Fruit fly (Drosophila melanogaster) whole organism, embryonic: Measurements from ENCODE around the gene ci.
A peak's percentile ranks its signal among the peaks of the same experiment; 100 is the strongest.

ENCODE experiments used
- Atf3 ChIP-seq: fragments of 200-800 bp; sonication (Bioruptor generic); optimal IDR thresholded peaks from 3 replicates; lab custom pipeline; 2016; ENCODE audit warnings: missing biosample characterization, missing genetic modification characterization
- Atf6 ChIP-seq: fragments of 200-800 bp; sonication (Bioruptor generic); IDR thresholded peaks from 2 replicates; pipeline ENCODE4 v1.3.6; 2022; ENCODE audit warnings: missing biosample characterization, missing genetic modification characterization
- CG10321 ChIP-seq: fragments of 200-800 bp; sonication (Bioruptor generic); IDR thresholded peaks from 2 replicates; pipeline ENCODE4 v1.3.6; 2022; ENCODE audit warnings: missing biosample characterization, missing genetic modification characterization
- CG10979 ChIP-seq: fragments of 200-800 bp; sonication (Bioruptor generic); optimal IDR thresholded peaks from 2 replicates; lab custom pipeline; 2018; ENCODE audit warnings: missing biosample characterization, mild to moderate bottlenecking, missing genetic modification characterization, moderate library complexity
- CG11085 ChIP-seq: fragments of 200-800 bp; sonication (Bioruptor generic); IDR thresholded peaks from 2 replicates; pipeline ENCODE4 v1.3.6; 2022; ENCODE audit warnings: missing biosample characterization, missing genetic modification characterization
- CG11723 ChIP-seq: fragments of 200-800 bp; sonication (Bioruptor generic); optimal IDR thresholded peaks from 2 replicates; lab custom pipeline; 2017; ENCODE audit warnings: missing biosample characterization, mild to moderate bottlenecking, missing genetic modification characterization
- CG13424 ChIP-seq: fragments of 200-800 bp; sonication (Bioruptor generic); optimal IDR thresholded peaks from 2 replicates; lab custom pipeline; 2019; ENCODE audit warnings: missing biosample characterization, mild to moderate bottlenecking, missing genetic modification characterization, moderate library complexity
- CG13775 ChIP-seq: fragments of 200-800 bp; sonication (Bioruptor generic); optimal IDR thresholded peaks from 3 replicates; lab custom pipeline; 2017; ENCODE audit warnings: missing biosample characterization, mild to moderate bottlenecking, missing genetic modification characterization
- CG14441 ChIP-seq: fragments of 200-800 bp; sonication (Bioruptor generic); IDR thresholded peaks from 2 replicates; pipeline ENCODE4 v1.3.6; 2022; ENCODE audit warnings: missing biosample characterization, missing genetic modification characterization
- CG15696 ChIP-seq: fragments of 200-800 bp; sonication (Bioruptor generic); optimal IDR thresholded peaks from 2 replicates; lab custom pipeline; 2019; ENCODE audit warnings: missing biosample characterization, mild to moderate bottlenecking, missing genetic modification characterization, moderate library complexity
- CG1603 ChIP-seq: fragments of 200-800 bp; sonication (Bioruptor generic); optimal IDR thresholded peaks from 2 replicates; lab custom pipeline; 2019; ENCODE audit warnings: missing biosample characterization, mild to moderate bottlenecking, missing genetic modification characterization, moderate library complexity
- CG18262 ChIP-seq: fragments of 200-800 bp; optimal IDR thresholded peaks from 3 replicates; lab custom pipeline; 2019; ENCODE audit warnings: missing biosample characterization, mild to moderate bottlenecking, missing genetic modification characterization, moderate library complexity
- CG1832 ChIP-seq: fragments of 200-800 bp; sonication (Bioruptor generic); optimal IDR thresholded peaks from 2 replicates; lab custom pipeline; 2017; ENCODE audit warnings: missing biosample characterization, mild to moderate bottlenecking, missing genetic modification characterization, inconsistent platforms
- CG31365 ChIP-seq: fragments of 200-800 bp; sonication (Bioruptor generic); optimal IDR thresholded peaks from 2 replicates; lab custom pipeline; 2018; ENCODE audit warnings: missing biosample characterization, mild to moderate bottlenecking, missing genetic modification characterization
- CG33213 ChIP-seq: fragments of 200-800 bp; sonication (Bioruptor generic); optimal IDR thresholded peaks from 3 replicates; lab custom pipeline; 2016; ENCODE audit warnings: missing biosample characterization, missing genetic modification characterization
- CG4404 ChIP-seq: fragments of 200-800 bp; sonication (Bioruptor generic); IDR thresholded peaks from 2 replicates; pipeline ENCODE4 v1.3.6; 2022; ENCODE audit warnings: missing biosample characterization, missing genetic modification characterization
- CG4820 ChIP-seq: fragments of 200-800 bp; sonication (Bioruptor generic); optimal IDR thresholded peaks from 3 replicates; lab custom pipeline; 2016; ENCODE audit warnings: missing biosample characterization, missing genetic modification characterization
- CG5180 ChIP-seq: fragments of 200-800 bp; sonication (Bioruptor generic); optimal IDR thresholded peaks from 3 replicates; lab custom pipeline; 2017; ENCODE audit warnings: missing biosample characterization, missing genetic modification characterization, mild to moderate bottlenecking, moderate library complexity, missing genetic modification reagents
- CG6813 ChIP-seq: fragments of 200-800 bp; sonication (Bioruptor generic); optimal IDR thresholded peaks from 2 replicates; lab custom pipeline; 2017; ENCODE audit warnings: missing biosample characterization, missing genetic modification characterization, mild to moderate bottlenecking, moderate library complexity, missing genetic modification reagents
- CG7928 ChIP-seq: fragments of 200-800 bp; sonication (Bioruptor generic); optimal IDR thresholded peaks from 2 replicates; lab custom pipeline; 2017; ENCODE audit warnings: missing biosample characterization, mild to moderate bottlenecking, missing genetic modification characterization
- CG8359 ChIP-seq: fragments of 200-800 bp; sonication (Bioruptor generic); optimal IDR thresholded peaks from 2 replicates; lab custom pipeline; 2017; ENCODE audit warnings: missing biosample characterization, mild to moderate bottlenecking, missing genetic modification characterization, borderline replicate concordance
- CG9727 ChIP-seq: fragments of 200-800 bp; sonication (Bioruptor generic); optimal IDR thresholded peaks from 3 replicates; lab custom pipeline; 2017; ENCODE audit warnings: missing biosample characterization, mild to moderate bottlenecking, missing genetic modification characterization
- CG9932 ChIP-seq: fragments of 200-800 bp; sonication (Bioruptor generic); IDR thresholded peaks from 2 replicates; pipeline ENCODE4 v1.3.6; 2022; ENCODE audit warnings: missing biosample characterization, missing genetic modification characterization
- CoRest ChIP-seq: fragments of 200-800 bp; sonication (Bioruptor generic); optimal IDR thresholded peaks from 3 replicates; lab custom pipeline; 2018; ENCODE audit warnings: missing biosample characterization, mild to moderate bottlenecking, missing genetic modification characterization, moderate library complexity
- Dad ChIP-seq: fragments of 200-800 bp; sonication (Bioruptor generic); optimal IDR thresholded peaks from 3 replicates; lab custom pipeline; 2016; ENCODE audit warnings: missing biosample characterization, missing genetic modification characterization
- Dbx ChIP-seq: fragments of 200-800 bp; sonication (Bioruptor generic); IDR thresholded peaks from 3 replicates; pipeline ENCODE4 v1.3.6; 2022; ENCODE audit warnings: missing biosample characterization, missing genetic modification characterization
- Hr78 ChIP-seq, 2 experiments: fragments of 200-800 bp in 1 of 2; fragments of >200 bp in 1 of 2; sonication (Bioruptor generic) in 1 of 2; optimal IDR thresholded peaks; 2 replicates each; lab custom pipeline; 2017 to 2019; ENCODE audit warnings: missing biosample characterization in 2 of 2, missing genetic modification characterization in 2 of 2, mild to moderate bottlenecking in 1 of 2, moderate library complexity in 1 of 2
- Hsf ChIP-seq: fragments of 200-800 bp; sonication (Bioruptor generic); optimal IDR thresholded peaks from 3 replicates; lab custom pipeline; 2016; ENCODE audit warnings: missing biosample characterization, missing genetic modification characterization
- Optix ChIP-seq: fragments of 200-800 bp; sonication (Bioruptor generic); IDR thresholded peaks from 3 replicates; pipeline ENCODE4 v1.3.6; 2022; ENCODE audit warnings: missing biosample characterization, missing genetic modification characterization
- Ravus ChIP-seq: fragments of 200-800 bp; sonication (Bioruptor generic); IDR thresholded peaks from 2 replicates; pipeline ENCODE4 v1.3.6; 2022; ENCODE audit warnings: missing biosample characterization, missing genetic modification characterization
- Sin3A ChIP-seq: fragments of >200 bp; optimal IDR thresholded peaks from 2 replicates; lab custom pipeline; 2018
- Trl ChIP-seq, 3 experiments: fragments of >200 bp in 2 of 3; fragments of 200-800 bp in 1 of 3; sonication (Bioruptor generic) in 1 of 3; optimal IDR thresholded peaks; 2 replicates in 1 of 3; 3 replicates in 2 of 3; lab custom pipeline; 2016 to 2017; ENCODE audit warnings: missing biosample characterization in 1 of 3, missing genetic modification characterization in 1 of 3
- Vsx1 ChIP-seq: fragments of 200-800 bp; sonication (Bioruptor generic); optimal IDR thresholded peaks from 2 replicates; lab custom pipeline; 2017; ENCODE audit warnings: missing biosample characterization, mild to moderate bottlenecking, missing genetic modification characterization, missing genetic modification reagents
- ac ChIP-seq: fragments of 200-800 bp; sonication (Bioruptor generic); optimal IDR thresholded peaks from 3 replicates; lab custom pipeline; 2017; ENCODE audit warnings: missing biosample characterization, mild to moderate bottlenecking, missing genetic modification characterization
- bcd ChIP-seq: fragments of 200-800 bp; sonication (Bioruptor generic); optimal IDR thresholded peaks from 2 replicates; lab custom pipeline; 2017; ENCODE audit warnings: missing biosample characterization, mild to moderate bottlenecking, missing genetic modification characterization
- caup ChIP-seq: fragments of 200-800 bp; sonication (Bioruptor generic); optimal IDR thresholded peaks from 3 replicates; lab custom pipeline; 2017; ENCODE audit warnings: missing biosample characterization, mild to moderate bottlenecking, missing genetic modification characterization, moderate library complexity; ENCODE audit not compliant: severe bottlenecking
- dmrt99B ChIP-seq: fragments of 200-800 bp; sonication (Bioruptor generic); optimal IDR thresholded peaks from 2 replicates; lab custom pipeline; 2018; ENCODE audit warnings: missing biosample characterization, mild to moderate bottlenecking, missing genetic modification characterization, moderate library complexity
- insv ChIP-seq, 2 experiments: fragments of 200-800 bp; sonication (Bioruptor generic); optimal IDR thresholded peaks; 3 replicates each; lab custom pipeline; 2016 to 2018; ENCODE audit warnings: missing biosample characterization in 2 of 2, missing genetic modification characterization in 2 of 2
- nau ChIP-seq: fragments of 200-800 bp; sonication (Bioruptor generic); optimal IDR thresholded peaks from 3 replicates; lab custom pipeline; 2017; ENCODE audit warnings: missing biosample characterization, mild to moderate bottlenecking, missing genetic modification characterization, missing genetic modification reagents
- odd ChIP-seq: fragments of 200-800 bp; sonication (Bioruptor generic); optimal IDR thresholded peaks from 2 replicates; lab custom pipeline; 2017; ENCODE audit warnings: missing biosample characterization, mild to moderate bottlenecking, missing genetic modification characterization
- onecut ChIP-seq: fragments of 200-800 bp; sonication (Bioruptor generic); IDR thresholded peaks from 2 replicates; pipeline ENCODE4 v1.3.6; 2022; ENCODE audit warnings: missing biosample characterization, missing genetic modification characterization
- phol ChIP-seq: fragments of 200-800 bp; sonication (Bioruptor generic); optimal IDR thresholded peaks from 3 replicates; lab custom pipeline; 2018; ENCODE audit warnings: missing biosample characterization, mild to moderate bottlenecking, missing genetic modification characterization, moderate library complexity
- pita ChIP-seq: fragments of 200-800 bp; sonication (Bioruptor generic); optimal IDR thresholded peaks from 2 replicates; lab custom pipeline; 2017; ENCODE audit warnings: missing biosample characterization, mild to moderate bottlenecking, missing genetic modification characterization
- prd ChIP-seq, 3 experiments: fragments of >200 bp in 2 of 3; fragments of 200-800 bp in 1 of 3; sonication (Bioruptor generic) in 1 of 3; optimal IDR thresholded peaks in 2 of 3; IDR thresholded peaks in 1 of 3; 2 replicates in 2 of 3; 3 replicates in 1 of 3; pipeline versions ENCODE4 v1.3.6 to Lab custom; 2017 to 2022; ENCODE audit warnings: missing biosample characterization in 1 of 3, missing genetic modification characterization in 1 of 3
- pzg ChIP-seq: fragments of 200-800 bp; sonication (Bioruptor generic); optimal IDR thresholded peaks from 3 replicates; lab custom pipeline; 2018; ENCODE audit warnings: missing biosample characterization, mild to moderate bottlenecking, missing genetic modification characterization, moderate library complexity
- sqz ChIP-seq: fragments of 200-800 bp; sonication (Bioruptor generic); optimal IDR thresholded peaks from 3 replicates; lab custom pipeline; 2018; ENCODE audit warnings: missing biosample characterization, mild to moderate bottlenecking, missing genetic modification characterization
- ttk ChIP-seq: fragments of 200-800 bp; sonication (Bioruptor generic); IDR thresholded peaks from 2 replicates; pipeline ENCODE4 v2.1.2; 2022; ENCODE audit warnings: missing biosample characterization, missing genetic modification characterization
- vnd ChIP-seq: fragments of 200-800 bp; sonication (Bioruptor generic); IDR thresholded peaks from 3 replicates; pipeline ENCODE4 v1.3.6; 2022; ENCODE audit warnings: missing biosample characterization, missing genetic modification characterization; ENCODE audit not compliant: partially characterized antibody
- zen ChIP-seq: fragments of 200-800 bp; sonication (Bioruptor generic); optimal IDR thresholded peaks from 3 replicates; lab custom pipeline; 2018; ENCODE audit warnings: missing biosample characterization, mild to moderate bottlenecking, missing genetic modification characterization, moderate library complexity
- zfh1 ChIP-seq: fragments of 200-800 bp; sonication (Bioruptor generic); IDR thresholded peaks from 3 replicates; pipeline ENCODE4 v1.3.6; 2022; ENCODE audit warnings: missing biosample characterization, missing genetic modification characterization

The ci gene

dm6 chr4:63307-63706 is 6.5 kb upstream of the ci start (continued):
- TF ChIP-seq Trl (optimal IDR thresholded peaks at IDR 0.05; lab: Kevin White, UChicago) (no peak), Trl (GFP tag; optimal IDR thresholded peaks at IDR 0.05; lab: Kevin White, UChicago) (no peak), Sin3A (lab: Kevin White, UChicago) (no peak), phol (tag; lab: Kevin White, UChicago) (peak; percentile 39), ttk (GFP tag; lab: Robert Waterston, UW) (no peak), CG4820 (GFP tag; lab: Kevin White, UChicago) (no peak), caup (GFP tag; lab: Kevin White, UChicago) (no peak), dmrt99B (tag; lab: Kevin White, UChicago) (no peak), CG9932 (GFP tag; lab: Robert Waterston, UW) (no peak), zen (tag; lab: Kevin White, UChicago) (peak; percentile 27), insv (GFP tag; optimal IDR thresholded peaks at IDR 0.05; lab: Kevin White, UChicago) (no peak), CG1603 (tag; lab: Kevin White, UChicago) (peak; percentile 77), Hr78 (GFP tag; optimal IDR thresholded peaks at IDR 0.05; lab: Kevin White, UChicago) (no peak), Ravus (GFP tag; lab: Robert Waterston, UW) (no peak), CG14441 (GFP tag; lab: Robert Waterston, UW) (no peak), CG5180 (GFP tag; lab: Kevin White, UChicago) (no peak), Atf3 (GFP tag; lab: Kevin White, UChicago) (no peak), sqz (GFP tag; lab: Kevin White, UChicago) (no peak), CoRest (peak; percentile 58), Dad (GFP tag; lab: Kevin White, UChicago) (no peak), CG8359 (GFP tag; lab: Kevin White, UChicago) (no peak), pita (GFP tag; lab: Kevin White, UChicago) (no peak), CG9727 (no peak), nau (GFP tag; lab: Kevin White, UChicago) (no peak), pzg (GFP tag; lab: Kevin White, UChicago) (peak; percentile 54), bcd (GFP tag; lab: Kevin White, UChicago) (no peak), CG7928 (GFP tag; lab: Kevin White, UChicago) (no peak), zfh1 (GFP tag; lab: Robert Waterston, UW) (no peak), CG10979 (tag; lab: Kevin White, UChicago) (no peak), Optix (GFP tag; lab: Robert Waterston, UW) (no peak), vnd (GFP tag; lab: Robert Waterston, UW) (no peak), CG11085 (GFP tag; lab: Robert Waterston, UW) (no peak), CG6813 (GFP tag; lab: Kevin White, UChicago) (no peak), onecut (GFP tag; lab: Robert Waterston, UW) (no peak), CG4404 (GFP tag; lab: Robert Waterston, UW) (no peak), ac (GFP tag; lab: Kevin White, UChicago) (no peak), Atf6 (GFP tag; lab: Robert Waterston, UW) (no peak), Vsx1 (GFP tag; lab: Kevin White, UChicago) (no peak), CG1832 (GFP tag; lab: Kevin White, UChicago) (no peak), CG10321 (no peak), Hsf (GFP tag; lab: Kevin White, UChicago) (no peak), prd (optimal IDR thresholded peaks at IDR 0.05; lab: Kevin White, UChicago) (no peak), prd (GFP tag; IDR thresholded peaks at IDR 0.05; lab: Robert Waterston, UW) (no peak), Dbx (no peak), CG13775 (GFP tag; lab: Kevin White, UChicago) (no peak), CG33213 (no peak), CG11723 (GFP tag; lab: Kevin White, UChicago) (peak; percentile 47), CG13424 (tag; lab: Kevin White, UChicago) (no peak), CG15696 (tag; lab: Kevin White, UChicago) (no peak), odd (GFP tag; lab: Kevin White, UChicago) (no peak), CG18262 (no peak), CG31365 (tag; lab: Kevin White, UChicago) (no peak)
